Worm (Caenorhabditis elegans) whole organism, L1 larva: Measurements from ENCODE around the gene clec-7.

Experiments
- ceh-90 ChIP-seq: sonication (generic microtip); optimal IDR thresholded peaks from 2 replicates; lab custom pipeline; 2016; ENCODE audit warnings: missing genetic modification characterization, missing compliant biosample characterization
- nhr-84 ChIP-seq: sonication (generic microtip); optimal IDR thresholded peaks from 2 replicates; lab custom pipeline; 2017; ENCODE audit warnings: missing biosample characterization, missing genetic modification characterization
- unc-62 ChIP-seq: fragments of 150-350 bp; optimal IDR thresholded peaks from 2 replicates; lab custom pipeline; 2014; ENCODE audit warnings: missing biosample characterization, missing genetic modification reagents, missing genetic modification characterization
- zag-1 ChIP-seq: fragments of 150-350 bp; optimal IDR thresholded peaks from 2 replicates; lab custom pipeline; 2014; ENCODE audit warnings: missing biosample characterization, missing genetic modification characterization

ce11 chrV:7379384-7379783, 51.2 kb downstream of the clec-7 start, which contains the start of gene srsx-24:
- TF ChIP-seq ceh-90 (tag; lab: Kevin White, UChicago) (no peak), nhr-84 (tag; lab: Kevin White, UChicago) (no peak), zag-1 (tag; lab: Kevin White, UChicago) (no peak), unc-62 (no peak)
